Worm (Caenorhabditis elegans): Measurements from ENCODE around the gene slrp-1.

Gene slrp-1

DNA sequence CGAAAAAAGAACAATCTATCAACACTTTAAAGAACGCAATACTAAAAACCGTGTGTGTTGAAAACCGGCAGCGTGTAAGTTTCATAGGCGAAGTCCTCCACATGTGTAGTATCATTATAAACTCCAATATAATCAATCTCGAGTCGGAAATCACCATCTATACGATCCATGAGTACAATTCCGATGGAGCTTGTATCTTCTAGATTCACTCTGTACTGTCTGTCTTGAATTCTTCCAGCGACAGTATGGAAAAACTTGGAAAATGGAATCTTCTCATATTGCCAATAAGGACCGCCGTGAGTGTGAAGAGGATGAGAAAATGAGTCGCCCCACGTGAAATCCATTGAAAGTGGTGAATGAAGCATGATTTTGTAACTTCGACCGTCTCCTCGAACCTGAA is 1.3 kb downstream of the slrp-1 start (continued):
- no peak for TF ChIP-seq arid-1 (GFP tag; conservative IDR thresholded peaks at IDR 0.05)
- TF ChIP-seq dmd-6 (GFP tag; IDR thresholded peaks at IDR 0.05): 0 out of 2 replicates have a peak, but pooled peaks have one; percentile 42
- no peak for TF ChIP-seq ceh-20 (GFP tag; IDR thresholded peaks at IDR 0.05)
- no peak for TF ChIP-seq Y5F2A.4 (GFP tag; optimal IDR thresholded peaks at IDR 0.05)
- no peak for TF ChIP-seq attf-4 (tag; optimal IDR thresholded peaks at IDR 0.05)
- TF ChIP-seq zfp-3 (GFP tag; conservative IDR thresholded peaks at IDR 0.05): no peak; the same call in 1 of the 2 replicates
- TF ChIP-seq nhr-41 (GFP tag; IDR thresholded peaks at IDR 0.05): no peak
- no peak for TF ChIP-seq snpc-1.2 (GFP tag; IDR thresholded peaks at IDR 0.05)
- TF ChIP-seq ctbp-1 (GFP tag; IDR thresholded peaks at IDR 0.05): no peak
- TF ChIP-seq nhr-25 (tag; optimal IDR thresholded peaks at IDR 0.05; ENCODE audit: borderline replicate concordance, insufficient read depth): no peak
- no peak for TF ChIP-seq ZK546.5 (tag; optimal IDR thresholded peaks at IDR 0.05)
- TF ChIP-seq mes-2 (tag; optimal IDR thresholded peaks at IDR 0.05; ENCODE audit: poor library complexity, severe bottlenecking): peak; percentile 45
- TF ChIP-seq mdl-1 (tag; optimal IDR thresholded peaks at IDR 0.05): no peak
- TF ChIP-seq nhr-102 (tag; optimal IDR thresholded peaks at IDR 0.05): peak; percentile 23
- TF ChIP-seq T26A8.4 (GFP tag; IDR thresholded peaks at IDR 0.05): peak; percentile 74; the same call in 1 of the 2 replicates
- no peak for TF ChIP-seq jun-1 (tag; optimal IDR thresholded peaks at IDR 0.05)
- no peak for TF ChIP-seq R02D3.7 (tag; optimal IDR thresholded peaks at IDR 0.05)
- TF ChIP-seq lir-3 (tag; optimal IDR thresholded peaks at IDR 0.05): no peak
- no peak for TF ChIP-seq lin-1 (GFP tag; IDR thresholded peaks at IDR 0.05)
- no peak for TF ChIP-seq cey-2 (tag; optimal IDR thresholded peaks at IDR 0.05; ENCODE audit: borderline replicate concordance, insufficient read depth)
- no peak for TF ChIP-seq lin-15B (tag; optimal IDR thresholded peaks at IDR 0.05)
- no peak for TF ChIP-seq zip-2 (tag; optimal IDR thresholded peaks at IDR 0.05)
- TF ChIP-seq ZK337.2 (GFP tag; IDR thresholded peaks at IDR 0.05): no peak
- no peak for TF ChIP-seq sdz-12 (GFP tag; optimal IDR thresholded peaks at IDR 0.05)
- TF ChIP-seq ceh-32 (tag; optimal IDR thresholded peaks at IDR 0.05; ENCODE audit: poor library complexity): no peak
- no peak for TF ChIP-seq F10B5.3 (tag; optimal IDR thresholded peaks at IDR 0.05)

DNA sequence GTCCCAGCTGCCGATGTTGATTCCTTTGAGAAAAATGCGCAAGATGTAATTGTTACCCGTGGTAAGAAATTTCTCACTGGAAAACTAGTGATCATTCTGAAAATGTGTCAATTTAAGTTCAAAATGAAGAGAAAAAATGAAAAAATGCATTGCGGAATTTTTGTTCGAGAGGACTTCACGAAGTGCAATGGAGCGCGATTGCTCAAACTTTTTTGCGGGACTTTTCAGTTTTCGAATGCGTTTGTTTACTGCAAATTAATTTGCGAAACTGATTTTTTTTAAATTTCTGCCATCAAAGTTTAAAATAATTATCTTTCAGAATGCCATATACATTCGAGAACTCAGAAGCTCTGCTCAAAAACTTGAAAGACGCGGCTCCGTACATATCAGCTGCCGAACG is 2.9 kb downstream of the slrp-1 start, which contains the start of the genes nuaf-1 and bir-2:
Gene nuaf-1, minus strand, starts transcription at position 98 of the 400 bp plus-strand sequence.
Gene bir-2, plus strand, starts transcription at position 318 of the 400 bp plus-strand sequence.
- TF ChIP-seq ceh-62 (tag; optimal IDR thresholded peaks at IDR 0.05) (no peak), hlh-11 (tag; optimal IDR thresholded peaks at IDR 0.05) (peak; percentile 39), mep-1 (tag; optimal IDR thresholded peaks at IDR 0.05) (peak; percentile 53), nhr-102 (tag; optimal IDR thresholded peaks at IDR 0.05) (no peak), lin-38 (GFP tag; IDR thresholded peaks at IDR 0.05) (peak; percentile 95), mxl-3 (GFP tag; optimal IDR thresholded peaks at IDR 0.05) (no peak), ztf-11 (tag; optimal IDR thresholded peaks at IDR 0.05) (no peak), ceh-20 (GFP tag; IDR thresholded peaks at IDR 0.05) (no peak), dve-1 (tag; optimal IDR thresholded peaks at IDR 0.05; ENCODE audit: insufficient read depth) (peak; percentile 52), aha-1 (tag) (peak; percentile 86), ama-1 (optimal IDR thresholded peaks at IDR 0.05) (no peak), egl-43 (GFP tag; IDR thresholded peaks at IDR 0.05) (no peak), Y48G9A.11 (GFP tag; IDR thresholded peaks at IDR 0.05) (no peak), ces-1 (GFP tag; optimal IDR thresholded peaks at IDR 0.05) (no peak), daf-8 (GFP tag; IDR thresholded peaks at IDR 0.05) (no peak), nhr-6 (tag; optimal IDR thresholded peaks at IDR 0.05) (peak; percentile 90), lsy-2 (tag; optimal IDR thresholded peaks at IDR 0.05) (peak in 1 of 2 experiments; percentile 65), F49E8.2 (tag; optimal IDR thresholded peaks at IDR 0.05; ENCODE audit: borderline replicate concordance) (no peak), snpc-1.2 (GFP tag; IDR thresholded peaks at IDR 0.05) (0 out of 2 replicates have a peak, but pooled peaks have one; percentile 37), hlh-30 (tag; optimal IDR thresholded peaks at IDR 0.05; ENCODE audit: insufficient read depth) (peak; percentile 51), dpl-1 (GFP tag; optimal IDR thresholded peaks at IDR 0.05) (peak; percentile 81), lin-15B (tag; optimal IDR thresholded peaks at IDR 0.05) (peak; percentile 29), sdz-12 (GFP tag; optimal IDR thresholded peaks at IDR 0.05) (no peak), aly-2 (tag; optimal IDR thresholded peaks at IDR 0.05) (no peak), nhr-41 (GFP tag; IDR thresholded peaks at IDR 0.05) (no peak), hmg-1.1 (GFP tag; IDR thresholded peaks at IDR 0.05) (0 out of 2 replicates have a peak, but pooled peaks have one; percentile 19), set-16 (GFP tag; IDR thresholded peaks at IDR 0.05) (no peak), daf-16 (GFP tag; optimal IDR thresholded peaks at IDR 0.05) (no peak), daf-16 (tag; optimal IDR thresholded peaks at IDR 0.05) (peak; percentile 12), mes-2 (tag; optimal IDR thresholded peaks at IDR 0.05; ENCODE audit: poor library complexity, severe bottlenecking) (peak; percentile 82), lin-1 (GFP tag; IDR thresholded peaks at IDR 0.05) (no peak)
